Fruit fly (Drosophila melanogaster): Measurements from ENCODE around the gene ovm.
A peak's percentile ranks its signal among the peaks of the same experiment; 100 is the strongest.

ovm gene

DNA sequence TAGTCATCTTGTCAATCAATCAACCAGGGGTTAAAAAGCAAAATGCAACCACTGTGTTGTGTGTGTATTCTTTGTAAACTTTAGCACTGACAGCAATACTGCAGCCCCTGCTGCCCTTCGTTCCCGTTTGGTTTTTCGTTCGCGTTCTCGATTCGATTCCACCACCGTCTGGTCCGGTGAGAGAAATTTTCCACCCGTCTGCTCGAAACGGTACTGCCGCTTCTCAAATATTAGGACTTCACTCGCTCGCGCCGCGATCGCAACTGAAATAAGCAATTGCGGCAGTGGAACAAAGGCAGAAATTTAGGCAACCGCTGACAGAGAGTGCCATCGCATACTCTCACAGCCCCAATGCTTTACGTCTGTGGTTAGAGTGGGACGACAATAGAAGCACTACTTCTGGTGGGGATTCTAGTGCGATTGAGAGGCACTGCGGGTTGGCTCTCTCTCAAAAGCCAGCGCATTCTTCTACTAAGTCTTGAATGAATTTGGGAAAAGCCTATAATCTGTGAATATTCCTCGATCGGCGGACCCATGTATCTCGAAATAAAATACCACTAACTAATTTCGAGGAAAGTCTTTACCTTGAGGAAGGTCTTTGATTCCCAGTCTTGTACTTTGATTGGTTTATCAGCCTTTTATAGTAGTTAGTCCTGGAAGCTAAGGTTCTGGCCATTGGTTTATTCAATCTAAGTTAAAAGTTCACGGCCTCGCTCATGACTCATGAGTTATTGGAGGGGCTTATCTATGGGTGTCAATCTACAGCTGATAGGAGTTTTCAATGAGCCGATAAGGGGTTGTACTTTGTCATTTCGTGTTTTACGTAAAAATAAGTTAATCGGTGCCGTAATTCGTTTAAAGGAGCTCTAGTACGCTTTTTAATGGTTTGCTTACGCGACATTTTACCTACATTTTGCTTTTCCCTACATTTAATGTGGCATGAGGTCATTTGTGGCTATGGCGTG, 11.5 kb downstream of the ovm start:
- no peak for TF ChIP-seq CG8301 (tag; optimal IDR thresholded peaks at IDR 0.05)
- TF ChIP-seq CG4496 (GFP tag; IDR thresholded peaks at IDR 0.05), result peak; percentile 73
- TF ChIP-seq Ets98B (GFP tag; IDR thresholded peaks at IDR 0.05), result peak; percentile 57; the same call in 1 of the 2 replicates
- TF ChIP-seq Pif1B (GFP tag; optimal IDR thresholded peaks at IDR 0.05), result peak; percentile 70
- no peak for TF ChIP-seq rn (GFP tag; IDR thresholded peaks at IDR 0.05)
- peak; percentile 39 for TF ChIP-seq Snoo (tag; optimal IDR thresholded peaks at IDR 0.05)
- peak; percentile 61; the same call in 1 of the 3 replicates for TF ChIP-seq fd96Ca (GFP tag; IDR thresholded peaks at IDR 0.05)
- TF ChIP-seq CG9948 (tag; optimal IDR thresholded peaks at IDR 0.05), result no peak
- TF ChIP-seq CG13204 (GFP tag; optimal IDR thresholded peaks at IDR 0.05), result peak; percentile 83
- TF ChIP-seq D1 (tag; optimal IDR thresholded peaks at IDR 0.05), result no peak
- peak; percentile 12 for TF ChIP-seq CG8159 (tag; optimal IDR thresholded peaks at IDR 0.05)
- no peak for TF ChIP-seq CG10348 (GFP tag; IDR thresholded peaks at IDR 0.05)
- TF ChIP-seq EcR (GFP tag; optimal IDR thresholded peaks at IDR 0.05), result peak; percentile 68
- no peak for TF ChIP-seq CG14655 (GFP tag; optimal IDR thresholded peaks at IDR 0.05)
- no peak for TF ChIP-seq CG15710 (tag; optimal IDR thresholded peaks at IDR 0.05)
- no peak for TF ChIP-seq CG17806 (tag; optimal IDR thresholded peaks at IDR 0.05)
- TF ChIP-seq Pif1A (GFP tag; optimal IDR thresholded peaks at IDR 0.05), result peak; percentile 54
- no peak for TF ChIP-seq CG34367 (tag; optimal IDR thresholded peaks at IDR 0.05)
- peak; percentile 69 for TF ChIP-seq CG32121 (GFP tag; IDR thresholded peaks at IDR 0.05)
- peak; percentile 80 for TF ChIP-seq CG12605 (GFP tag; IDR thresholded peaks at IDR 0.05)
- peak; percentile 63 for TF ChIP-seq gl (tag; optimal IDR thresholded peaks at IDR 0.05)

DNA sequence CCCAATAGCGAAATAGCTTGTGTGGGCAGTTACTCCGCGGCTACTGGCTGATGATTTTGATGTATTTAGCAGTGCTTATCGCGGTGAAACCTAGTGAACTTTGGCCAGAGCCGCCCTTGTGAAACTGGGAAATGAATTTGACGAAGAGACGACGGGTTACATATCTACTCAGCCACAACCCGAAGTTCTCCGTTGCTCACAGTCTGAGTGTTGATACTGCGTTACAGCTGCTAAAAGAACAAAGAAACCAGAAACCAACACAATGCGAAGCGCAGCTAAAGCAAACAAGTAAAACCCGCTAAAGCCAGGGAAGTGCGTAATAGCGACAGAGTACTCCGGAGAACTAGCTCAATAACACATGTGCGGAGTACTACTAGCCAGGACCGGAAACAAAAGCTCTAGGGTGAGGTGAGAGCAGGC, 12.5 kb downstream of the ovm start:
- no peak for TF ChIP-seq Snoo (tag; optimal IDR thresholded peaks at IDR 0.05)
- peak; percentile 53 for TF ChIP-seq EcR (GFP tag; optimal IDR thresholded peaks at IDR 0.05)
- peak; percentile 31 for TF ChIP-seq Pif1B (GFP tag; optimal IDR thresholded peaks at IDR 0.05)
- TF ChIP-seq CG4496 (GFP tag; IDR thresholded peaks at IDR 0.05), result 0 out of 3 replicates have a peak, but pooled peaks have one; percentile 24
- peak; percentile 25 for TF ChIP-seq CG13204 (GFP tag; optimal IDR thresholded peaks at IDR 0.05)
- TF ChIP-seq gl (tag; optimal IDR thresholded peaks at IDR 0.05), result peak; percentile 35
- peak; percentile 13 for TF ChIP-seq Pif1A (GFP tag; optimal IDR thresholded peaks at IDR 0.05)
- no peak for TF ChIP-seq CG8159 (tag; optimal IDR thresholded peaks at IDR 0.05)
- no peak; the same call in 1 of the 2 replicates for TF ChIP-seq CG12605 (GFP tag; IDR thresholded peaks at IDR 0.05)
- TF ChIP-seq CG15710 (tag; optimal IDR thresholded peaks at IDR 0.05), result no peak

DNA sequence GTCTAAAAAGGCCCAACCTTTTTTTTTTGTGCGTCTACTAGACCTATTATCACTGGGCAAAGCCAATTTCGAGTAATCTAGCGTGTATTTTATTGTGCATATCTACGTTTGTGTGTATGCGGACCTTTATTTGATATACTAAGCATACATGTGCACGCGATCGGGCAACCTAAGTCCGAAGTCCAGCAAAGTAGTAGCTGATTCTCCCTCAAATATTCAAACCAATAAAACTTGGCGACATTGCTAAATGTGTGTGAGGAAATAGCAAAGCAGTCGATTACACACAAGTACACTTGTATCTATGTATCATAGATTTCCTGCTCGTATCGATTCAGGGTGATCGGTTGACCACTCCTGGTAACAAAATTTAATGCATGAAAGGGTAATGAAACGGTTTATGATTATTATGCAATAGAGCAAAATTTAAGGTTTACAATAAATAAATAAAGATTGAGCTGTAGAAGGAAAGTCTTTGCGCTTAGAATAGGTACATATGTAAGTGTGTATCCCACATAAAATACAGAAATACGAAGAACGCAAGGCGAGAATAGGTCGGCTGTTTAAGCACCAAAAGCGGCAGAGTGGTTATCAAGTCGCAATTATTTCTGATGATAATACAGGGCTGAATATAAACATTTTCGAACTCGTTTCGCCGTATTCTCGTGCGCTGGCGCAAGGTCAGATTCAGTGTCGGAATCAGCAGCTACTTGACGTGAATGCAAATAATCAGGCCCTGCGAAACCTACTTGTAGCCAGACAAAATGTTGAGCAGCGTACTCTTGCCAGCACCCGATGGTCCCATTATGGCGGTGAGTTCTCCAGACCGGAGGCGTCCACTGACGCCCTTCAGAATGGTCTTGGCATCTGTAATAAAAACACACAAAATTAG, 15.2 kb downstream of the ovm start:
- no peak for TF ChIP-seq gl (tag; optimal IDR thresholded peaks at IDR 0.05)
- no peak for TF ChIP-seq EcR (GFP tag; optimal IDR thresholded peaks at IDR 0.05)
- TF ChIP-seq CG4496 (GFP tag; IDR thresholded peaks at IDR 0.05), result no peak
- no peak for TF ChIP-seq CG10348 (GFP tag; IDR thresholded peaks at IDR 0.05)
- TF ChIP-seq fd96Ca (GFP tag; IDR thresholded peaks at IDR 0.05), result no peak
- no peak for TF ChIP-seq Snoo (tag; optimal IDR thresholded peaks at IDR 0.05)
- no peak for TF ChIP-seq CG8301 (tag; optimal IDR thresholded peaks at IDR 0.05)

DNA sequence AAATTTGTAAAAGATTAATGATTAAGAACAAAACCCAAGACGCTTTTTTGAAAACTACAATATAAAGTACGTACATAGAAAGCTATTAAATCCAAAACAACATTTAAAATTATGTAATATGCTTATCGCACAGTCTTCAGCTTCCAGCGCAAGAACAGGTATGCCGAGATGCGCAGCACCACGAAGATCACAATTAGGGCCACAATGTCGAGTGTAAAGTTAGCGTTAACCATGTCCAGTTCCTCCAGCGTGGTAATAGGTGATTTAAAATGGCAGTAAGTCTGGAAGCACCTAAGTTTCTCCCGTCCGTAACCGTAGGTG, 17.8 kb downstream of the ovm start:
- TF ChIP-seq Ets98B (GFP tag; IDR thresholded peaks at IDR 0.05), result no peak
- no peak for TF ChIP-seq CG8159 (tag; optimal IDR thresholded peaks at IDR 0.05)
- no peak for TF ChIP-seq Snoo (tag; optimal IDR thresholded peaks at IDR 0.05)
- TF ChIP-seq CG15710 (tag; optimal IDR thresholded peaks at IDR 0.05), result no peak
- no peak for TF ChIP-seq CG17806 (tag; optimal IDR thresholded peaks at IDR 0.05)
- TF ChIP-seq D1 (tag; optimal IDR thresholded peaks at IDR 0.05), result no peak

DNA sequence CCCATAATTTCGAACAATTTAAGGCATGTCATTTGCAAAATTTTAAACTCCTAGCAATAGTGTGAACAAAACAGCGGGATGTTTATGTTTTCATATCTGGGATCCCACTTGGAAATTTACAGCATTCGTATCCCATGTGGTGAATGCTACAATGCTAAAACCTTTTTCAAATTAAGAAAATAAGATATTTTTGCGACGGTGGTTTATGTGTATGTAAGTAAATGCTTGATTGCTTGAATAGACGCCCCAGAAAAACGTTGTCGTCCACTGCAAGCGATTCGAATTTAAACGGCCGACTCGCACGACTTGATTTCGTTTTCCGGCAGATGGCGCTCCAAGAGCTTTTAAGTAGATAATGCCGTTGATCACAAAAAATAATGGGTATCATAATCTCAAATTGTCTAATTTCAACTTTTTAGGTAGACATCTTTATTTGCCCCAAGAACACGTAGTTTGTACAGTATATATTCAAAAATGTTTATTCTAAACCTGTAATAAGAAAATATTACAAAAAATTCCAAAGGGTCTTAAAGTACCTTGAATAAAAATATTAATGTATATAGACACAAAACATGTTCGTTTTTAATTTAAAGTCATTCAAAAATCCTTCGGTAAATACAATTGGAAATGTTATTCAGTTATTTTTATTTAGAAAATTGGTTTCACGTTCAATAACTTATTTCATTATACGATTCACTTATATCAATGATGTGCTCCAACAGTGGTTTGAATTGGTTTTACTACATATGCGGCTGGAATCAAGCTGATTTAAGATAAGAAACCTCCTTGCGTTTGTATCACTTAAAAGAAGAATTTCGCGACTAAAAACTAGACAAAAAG, 18.4 kb downstream of the ovm start:
- 0 out of 3 replicates have a peak, but pooled peaks have one; percentile 7 for TF ChIP-seq CG4496 (GFP tag; IDR thresholded peaks at IDR 0.05)
- TF ChIP-seq CG34367 (tag; optimal IDR thresholded peaks at IDR 0.05), result no peak
- peak; percentile 21 for TF ChIP-seq D1 (tag; optimal IDR thresholded peaks at IDR 0.05)

DNA sequence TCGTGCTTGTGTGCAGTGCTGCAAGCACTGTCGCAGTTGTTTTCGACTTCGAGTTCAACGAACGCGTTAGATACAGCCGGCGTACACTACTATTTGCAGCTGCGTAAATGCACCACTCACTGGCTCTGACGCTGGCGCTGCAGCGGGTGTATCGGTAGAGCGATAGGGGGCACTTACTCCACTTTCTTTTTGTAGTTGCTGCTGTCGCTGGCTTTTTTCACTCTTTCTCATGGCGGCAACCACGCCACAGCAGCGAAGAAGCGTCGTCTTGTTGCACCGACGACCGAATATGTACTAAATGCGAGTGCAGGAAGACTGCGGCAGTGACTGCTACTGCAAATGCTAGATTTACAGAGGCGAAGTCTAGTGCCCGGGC, 19.3 kb downstream of the ovm start, which contains the start of gene CG4822:
TSS of gene CG4822 (minus strand) at position 299 of the 376 bp plus-strand sequence.
- TF ChIP-seq rn (GFP tag; IDR thresholded peaks at IDR 0.05), result no peak
- TF ChIP-seq Pif1A (GFP tag; optimal IDR thresholded peaks at IDR 0.05), result no peak
- no peak for TF ChIP-seq CG8301 (tag; optimal IDR thresholded peaks at IDR 0.05)
- peak; percentile 33 for TF ChIP-seq CG13204 (GFP tag; optimal IDR thresholded peaks at IDR 0.05)
- no peak for TF ChIP-seq Pif1B (GFP tag; optimal IDR thresholded peaks at IDR 0.05)
- TF ChIP-seq CG4496 (GFP tag; IDR thresholded peaks at IDR 0.05), result peak; percentile 73; the same call in 2 of the 3 replicates
- no peak for TF ChIP-seq Snoo (tag; optimal IDR thresholded peaks at IDR 0.05)
- peak; percentile 42; the same call in 1 of the 2 replicates for TF ChIP-seq CG32121 (GFP tag; IDR thresholded peaks at IDR 0.05)
- TF ChIP-seq D1 (tag; optimal IDR thresholded peaks at IDR 0.05), result no peak
- peak; percentile 83; the same call in 1 of the 2 replicates for TF ChIP-seq Ets98B (GFP tag; IDR thresholded peaks at IDR 0.05)
- TF ChIP-seq CG8159 (tag; optimal IDR thresholded peaks at IDR 0.05), result no peak
- TF ChIP-seq fd96Ca (GFP tag; IDR thresholded peaks at IDR 0.05), result peak; percentile 71; the same call in 1 of the 3 replicates
- TF ChIP-seq CG34367 (tag; optimal IDR thresholded peaks at IDR 0.05), result no peak
- TF ChIP-seq EcR (GFP tag; optimal IDR thresholded peaks at IDR 0.05), result peak; percentile 87
- peak; percentile 56 for TF ChIP-seq CG12605 (GFP tag; IDR thresholded peaks at IDR 0.05)
